Fruit fly (Drosophila melanogaster): ENCODE data around the gene CG5909.

The CG5909 gene

DNA sequence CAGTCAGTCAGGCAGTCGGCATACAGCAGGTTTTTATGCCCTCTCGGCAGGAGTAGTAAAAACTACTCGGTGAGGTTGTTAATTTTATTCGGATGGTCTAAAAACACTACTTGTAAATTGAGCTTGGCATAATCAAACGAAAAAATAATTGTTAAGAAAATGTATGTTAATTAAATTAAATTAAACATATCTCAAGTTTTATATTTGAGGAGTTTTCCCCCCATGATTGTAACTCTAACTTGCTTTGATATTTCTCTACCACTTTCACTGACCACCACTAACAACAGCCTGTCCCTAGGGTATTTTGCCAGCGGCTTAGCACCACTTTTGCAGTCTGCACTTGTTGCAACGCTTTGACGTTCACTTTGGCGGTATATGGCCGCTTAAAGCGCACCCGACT lies 14.8 kb downstream of the CG5909 start:
- peak in 1 of 2 experiments; percentile 15 for TF ChIP-seq foxo (GFP tag; optimal IDR thresholded peaks at IDR 0.05)
- no peak for TF ChIP-seq Hnf4 (GFP tag; optimal IDR thresholded peaks at IDR 0.05)
- TF ChIP-seq HLH106 (tag; optimal IDR thresholded peaks at IDR 0.05), result peak; percentile 8
- TF ChIP-seq brk (GFP tag; optimal IDR thresholded peaks at IDR 0.05), result no peak
- peak; percentile 17 for TF ChIP-seq dmrt93B (GFP tag; optimal IDR thresholded peaks at IDR 0.05)
- TF ChIP-seq Mio (GFP tag; optimal IDR thresholded peaks at IDR 0.05), result no peak

DNA sequence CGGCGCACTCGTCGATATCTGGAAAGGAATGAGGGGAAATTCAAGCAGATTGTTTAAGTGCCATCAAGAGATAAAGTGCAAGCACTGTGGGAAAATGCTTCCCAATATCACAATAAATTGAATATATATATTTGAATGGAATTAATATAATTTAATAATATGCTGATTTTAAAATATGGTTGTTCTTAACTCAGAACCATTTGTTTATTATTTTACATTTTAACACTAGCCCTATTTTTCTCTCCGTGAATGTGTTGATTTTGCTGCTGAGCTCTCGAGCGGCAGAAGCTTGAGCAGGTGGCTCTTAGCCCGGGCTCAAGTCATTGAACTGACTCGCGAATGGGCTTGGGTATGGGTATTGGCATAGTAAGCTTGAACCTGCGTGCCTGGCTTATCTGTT lies 16.6 kb downstream of the CG5909 start:
- TF ChIP-seq OdsH (GFP tag; optimal IDR thresholded peaks at IDR 0.05) (peak; percentile 41), Rel (GFP tag; optimal IDR thresholded peaks at IDR 0.05) (no peak), Rel (tag; optimal IDR thresholded peaks at IDR 0.05) (no peak), Sp1 (GFP tag; optimal IDR thresholded peaks at IDR 0.05) (peak; percentile 61), CrebA (GFP tag; optimal IDR thresholded peaks at IDR 0.05; ENCODE audit: borderline replicate concordance) (no peak), br (GFP tag; optimal IDR thresholded peaks at IDR 0.05) (no peak), rgr (GFP tag; optimal IDR thresholded peaks at IDR 0.05) (peak; percentile 47), dl (GFP tag; optimal IDR thresholded peaks at IDR 0.05; ENCODE audit: insufficient read depth in 1 of 2, partially characterized antibody in 2 of 2) (no peak), h (GFP tag; optimal IDR thresholded peaks at IDR 0.05) (peak; percentile 36), Dif (GFP tag; optimal IDR thresholded peaks at IDR 0.05; ENCODE audit: partially characterized antibody) (no peak), fru (GFP tag; optimal IDR thresholded peaks at IDR 0.05) (peak; percentile 29), ey (GFP tag; optimal IDR thresholded peaks at IDR 0.05) (peak; percentile 1), pan (optimal IDR thresholded peaks at IDR 0.05) (no peak), Hnf4 (GFP tag; optimal IDR thresholded peaks at IDR 0.05) (peak; percentile 29), sage (GFP tag; optimal IDR thresholded peaks at IDR 0.05) (no peak), Hr83 (GFP tag; optimal IDR thresholded peaks at IDR 0.05; ENCODE audit: poor library complexity, severe bottlenecking) (no peak), brk (GFP tag; optimal IDR thresholded peaks at IDR 0.05) (peak; percentile 2), foxo (GFP tag; optimal IDR thresholded peaks at IDR 0.05) (peak in 1 of 2 experiments; percentile 60), psq (GFP tag; optimal IDR thresholded peaks at IDR 0.05) (peak; percentile 35), HLH106 (tag; optimal IDR thresholded peaks at IDR 0.05) (peak; percentile 59)

DNA sequence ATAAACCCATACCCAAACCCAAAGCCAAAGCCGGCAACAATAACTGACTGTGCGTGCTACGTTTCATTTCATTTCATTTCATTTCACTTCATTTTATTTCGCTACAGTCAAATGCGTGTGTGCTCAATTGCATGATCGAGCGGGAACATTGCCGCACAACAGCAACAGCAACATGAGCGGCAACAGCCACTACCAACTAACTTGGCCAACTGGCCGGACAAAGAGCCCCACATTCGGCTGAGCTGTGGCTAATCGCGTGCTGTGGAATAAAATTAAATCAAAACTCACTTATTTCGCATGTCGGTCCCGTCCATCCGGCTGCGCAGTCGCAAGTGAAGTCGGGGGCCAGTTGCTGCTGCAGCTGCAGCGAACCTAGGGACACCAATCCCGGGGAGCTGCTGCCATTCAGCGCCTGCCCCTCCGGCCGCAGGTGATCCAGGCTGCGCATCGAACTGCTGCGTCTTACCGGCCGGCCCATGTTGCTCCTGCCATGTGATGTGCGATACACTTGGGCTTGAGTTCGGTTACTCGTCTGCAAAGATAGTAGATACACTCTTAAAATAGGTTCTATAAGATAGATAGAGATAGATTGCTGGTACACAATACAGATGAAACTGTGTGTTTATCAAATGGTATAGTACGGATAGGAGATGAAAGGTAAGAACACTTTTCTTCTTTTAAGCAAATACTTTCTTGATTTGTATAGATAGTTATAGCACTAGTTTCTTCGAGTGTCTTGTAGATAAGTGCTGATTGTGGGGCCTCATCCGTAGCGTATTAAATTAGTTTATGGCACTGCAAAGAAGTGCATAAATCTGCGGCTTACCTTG lies 17.8 kb downstream of the CG5909 start:
- TF ChIP-seq dmrt93B (GFP tag; optimal IDR thresholded peaks at IDR 0.05) (no peak), lola (GFP tag; optimal IDR thresholded peaks at IDR 0.05) (no peak)

DNA sequence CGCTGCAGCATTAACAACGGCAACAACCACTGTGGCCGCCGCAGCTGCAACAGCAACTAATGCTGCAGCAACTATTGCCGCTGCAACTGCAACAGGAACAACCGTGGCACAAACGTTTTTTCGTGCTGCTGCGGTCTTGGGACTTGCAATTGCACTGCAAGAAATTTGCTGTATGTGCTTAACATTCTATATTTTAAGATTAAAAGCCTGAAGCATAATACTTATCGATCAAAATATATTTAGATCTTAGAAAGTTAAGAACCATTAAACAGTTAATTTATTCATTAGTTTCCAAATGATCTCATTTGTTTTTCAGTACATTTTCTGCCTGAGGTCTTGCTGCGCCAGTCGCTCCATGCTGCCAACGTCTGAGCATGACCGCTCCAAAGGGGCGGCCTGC lies 20.1 kb downstream of the CG5909 start:
- TF ChIP-seq usp (GFP tag; optimal IDR thresholded peaks at IDR 0.05) (no peak), jim (GFP tag; optimal IDR thresholded peaks at IDR 0.05) (no peak), Jra (GFP tag; optimal IDR thresholded peaks at IDR 0.05) (no peak), HLH106 (tag; optimal IDR thresholded peaks at IDR 0.05) (no peak), CrebA (GFP tag; optimal IDR thresholded peaks at IDR 0.05; ENCODE audit: borderline replicate concordance) (no peak)

DNA sequence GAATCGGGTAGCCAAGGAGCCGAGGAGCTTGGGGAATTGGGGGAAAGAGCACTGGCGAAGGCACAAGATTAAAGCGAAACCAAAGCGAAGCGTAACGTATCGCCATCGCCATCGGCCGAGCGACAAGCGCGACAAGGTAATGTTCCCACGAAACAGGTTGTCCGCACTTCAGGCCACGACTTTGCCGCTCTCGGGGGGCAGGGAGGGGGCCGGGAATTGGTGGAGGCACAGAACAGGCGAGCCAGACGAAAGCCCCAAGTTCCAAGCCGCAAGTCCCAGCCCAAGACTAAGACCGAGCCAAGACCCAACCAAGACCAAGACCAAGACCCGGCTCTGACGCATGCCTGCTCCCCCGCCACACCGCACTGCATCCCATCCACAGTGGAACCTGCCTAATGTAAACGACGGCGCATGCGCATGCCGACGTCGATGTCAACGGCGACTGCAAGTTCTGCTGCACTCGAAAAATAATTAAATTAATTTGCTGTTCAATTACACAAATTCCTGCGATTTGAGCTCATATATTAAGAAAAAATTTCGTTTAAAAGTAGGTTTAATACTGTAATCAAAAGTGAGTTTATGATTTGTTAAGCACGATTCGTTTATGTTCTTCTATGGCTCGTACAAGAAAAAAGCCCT lies 25.1 kb downstream of the CG5909 start:
- TF ChIP-seq usp (GFP tag; optimal IDR thresholded peaks at IDR 0.05), result no peak
- TF ChIP-seq Hr83 (GFP tag; optimal IDR thresholded peaks at IDR 0.05; ENCODE audit: poor library complexity, severe bottlenecking), result no peak
- peak; percentile 35 for TF ChIP-seq HLH106 (tag; optimal IDR thresholded peaks at IDR 0.05)
- no peak for TF ChIP-seq Rel (GFP tag; optimal IDR thresholded peaks at IDR 0.05)
- TF ChIP-seq Rel (tag; optimal IDR thresholded peaks at IDR 0.05), result peak; percentile 21
- TF ChIP-seq fru (GFP tag; optimal IDR thresholded peaks at IDR 0.05), result peak; percentile 72
- no peak for TF ChIP-seq Vsx2 (GFP tag; optimal IDR thresholded peaks at IDR 0.05; ENCODE audit: partially characterized antibody)
- TF ChIP-seq h (GFP tag; optimal IDR thresholded peaks at IDR 0.05), result peak; percentile 63
- peak; percentile 96 for TF ChIP-seq Jra (GFP tag; optimal IDR thresholded peaks at IDR 0.05)
- peak; percentile 52 for TF ChIP-seq Dif (GFP tag; optimal IDR thresholded peaks at IDR 0.05; ENCODE audit: partially characterized antibody)
- TF ChIP-seq pan (optimal IDR thresholded peaks at IDR 0.05), result no peak
- TF ChIP-seq Hnf4 (GFP tag; optimal IDR thresholded peaks at IDR 0.05), result peak; percentile 25
- peak; percentile 39 for TF ChIP-seq psq (GFP tag; optimal IDR thresholded peaks at IDR 0.05)
- TF ChIP-seq Sp1 (GFP tag; optimal IDR thresholded peaks at IDR 0.05), result peak; percentile 2
- peak; percentile 3 for TF ChIP-seq brk (GFP tag; optimal IDR thresholded peaks at IDR 0.05)
- no peak for TF ChIP-seq dmrt93B (GFP tag; optimal IDR thresholded peaks at IDR 0.05)
- TF ChIP-seq woc (GFP tag; optimal IDR thresholded peaks at IDR 0.05), result peak; percentile 88
- TF ChIP-seq foxo (GFP tag; optimal IDR thresholded peaks at IDR 0.05), result peak in 1 of 2 experiments; percentile 60
- TF ChIP-seq CG32264 (GFP tag; optimal IDR thresholded peaks at IDR 0.05), result peak; percentile 27
- peak; percentile 21 for TF ChIP-seq rgr (GFP tag; optimal IDR thresholded peaks at IDR 0.05)
- no peak for TF ChIP-seq lola (GFP tag; optimal IDR thresholded peaks at IDR 0.05)
- no peak for TF ChIP-seq CrebA (GFP tag; optimal IDR thresholded peaks at IDR 0.05; ENCODE audit: borderline replicate concordance)
- no peak for TF ChIP-seq dsf (GFP tag; optimal IDR thresholded peaks at IDR 0.05; ENCODE audit: borderline replicate concordance)
- TF ChIP-seq br (GFP tag; optimal IDR thresholded peaks at IDR 0.05), result peak; percentile 28
- peak; percentile 37 for TF ChIP-seq ey (GFP tag; optimal IDR thresholded peaks at IDR 0.05)
- no peak for TF ChIP-seq jim (GFP tag; optimal IDR thresholded peaks at IDR 0.05)

Data from whole organism, wandering third instar larva.